Fruit fly (Drosophila melanogaster): ENCODE results near the gene Pcp.
A peak's percentile ranks its signal among the peaks of the same experiment; 100 is the strongest.

Pcp gene

dm6 chr2L:6991085-6991484 is 30.4 kb upstream of the Pcp start (continued):
- peak in 1 of 2 experiments; percentile 56 for TF ChIP-seq bsh (GFP tag; optimal IDR thresholded peaks at IDR 0.05)
- no peak for TF ChIP-seq z (GFP tag; IDR thresholded peaks at IDR 0.05)
- TF ChIP-seq ttk (GFP tag; IDR thresholded peaks at IDR 0.05), result peak; percentile 32; the same call in 1 of the 2 replicates
- TF ChIP-seq chinmo (GFP tag; IDR thresholded peaks at IDR 0.05; ENCODE audit: partially characterized antibody), result no peak
- TF ChIP-seq CG1647 (GFP tag; optimal IDR thresholded peaks at IDR 0.05), result no peak
- peak; percentile 47 for TF ChIP-seq sisA (GFP tag; IDR thresholded peaks at IDR 0.05)
- peak; percentile 4 for TF ChIP-seq unpg (GFP tag; optimal IDR thresholded peaks at IDR 0.05)
- no peak for TF ChIP-seq CG7928 (GFP tag; optimal IDR thresholded peaks at IDR 0.05)
- TF ChIP-seq Taf1 (GFP tag; IDR thresholded peaks at IDR 0.05), result no peak
- TF ChIP-seq gsb (GFP tag; IDR thresholded peaks at IDR 0.05), result no peak
- TF ChIP-seq sens-2 (GFP tag; IDR thresholded peaks at IDR 0.05), result 0 out of 2 replicates have a peak, but pooled peaks have one; percentile 13
- no peak for TF ChIP-seq CG11085 (GFP tag; IDR thresholded peaks at IDR 0.05)
- TF ChIP-seq shn (GFP tag; optimal IDR thresholded peaks at IDR 0.05), result no peak
- TF ChIP-seq pan (optimal IDR thresholded peaks at IDR 0.05), result no peak
- no peak for TF ChIP-seq pan (GFP tag; optimal IDR thresholded peaks at IDR 0.05 in 1 of 2, IDR thresholded peaks at IDR 0.05 in 1 of 2)
- TF ChIP-seq zfh1 (GFP tag; IDR thresholded peaks at IDR 0.05), result 0 out of 3 replicates have a peak, but pooled peaks have one; percentile 33
- TF ChIP-seq Sox102F (GFP tag; optimal IDR thresholded peaks at IDR 0.05), result peak; percentile 29
- TF ChIP-seq eyg (GFP tag; optimal IDR thresholded peaks at IDR 0.05), result no peak
- no peak for TF ChIP-seq ham (GFP tag; IDR thresholded peaks at IDR 0.05)
- no peak for TF ChIP-seq CoRest (tag; optimal IDR thresholded peaks at IDR 0.05)
- no peak for TF ChIP-seq Hand (GFP tag; optimal IDR thresholded peaks at IDR 0.05)
- 0 out of 2 replicates have a peak, but pooled peaks have one; percentile 6 for TF ChIP-seq H2.0 (GFP tag; IDR thresholded peaks at IDR 0.05)
- no peak for TF ChIP-seq Lpt (GFP tag; optimal IDR thresholded peaks at IDR 0.05)
- no peak for TF ChIP-seq hkb (optimal IDR thresholded peaks at IDR 0.05)
- TF ChIP-seq hkb (GFP tag; IDR thresholded peaks at IDR 0.05), result 0 out of 2 replicates have a peak, but pooled peaks have one; percentile 16
- no peak for TF ChIP-seq CG15479 (GFP tag; optimal IDR thresholded peaks at IDR 0.05)
- TF ChIP-seq HLH4C (GFP tag; IDR thresholded peaks at IDR 0.05; ENCODE audit: partially characterized antibody), result no peak
- TF ChIP-seq CG1792 (GFP tag; optimal IDR thresholded peaks at IDR 0.05), result no peak
- TF ChIP-seq BEAF-32 (GFP tag; optimal IDR thresholded peaks at IDR 0.05), result no peak
- peak; percentile 2 for TF ChIP-seq Blimp-1 (GFP tag; optimal IDR thresholded peaks at IDR 0.05)
- TF ChIP-seq CG7271 (tag; optimal IDR thresholded peaks at IDR 0.05), result no peak

dm6 chr2L:6998736-6999135 is 22.7 kb upstream of the Pcp start:
- TF ChIP-seq sd (tag; optimal IDR thresholded peaks at IDR 0.05) (peak; percentile 94), chinmo (GFP tag; IDR thresholded peaks at IDR 0.05; ENCODE audit: partially characterized antibody) (0 out of 4 replicates have a peak, but pooled peaks have one; percentile 50), gsb (GFP tag; IDR thresholded peaks at IDR 0.05) (no peak), abd-A (tag; optimal IDR thresholded peaks at IDR 0.05) (peak; percentile 15), wdn (GFP tag; IDR thresholded peaks at IDR 0.05) (no peak)

- TF ChIP-seq row (GFP tag; IDR thresholded peaks at IDR 0.05) (no peak), CG14667 (GFP tag; IDR thresholded peaks at IDR 0.05) (no peak), sd (tag; optimal IDR thresholded peaks at IDR 0.05) (peak; percentile 56), CG4282 (GFP tag; optimal IDR thresholded peaks at IDR 0.05) (no peak), sqz (GFP tag; optimal IDR thresholded peaks at IDR 0.05) (peak; percentile 20), chinmo (GFP tag; IDR thresholded peaks at IDR 0.05; ENCODE audit: partially characterized antibody) (0 out of 4 replicates have a peak, but pooled peaks have one; percentile 60), tio (GFP tag; optimal IDR thresholded peaks at IDR 0.05) (no peak), Gug (GFP tag; IDR thresholded peaks at IDR 0.05) (no peak), Blimp-1 (GFP tag; optimal IDR thresholded peaks at IDR 0.05) (peak; percentile 80), Nf-YB (GFP tag; optimal IDR thresholded peaks at IDR 0.05) (peak; percentile 20), Oli (tag; optimal IDR thresholded peaks at IDR 0.05) (no peak), vvl (GFP tag; IDR thresholded peaks at IDR 0.05) (peak; percentile 31; the same call in 1 of the 2 replicates), C15 (GFP tag; IDR thresholded peaks at IDR 0.05) (no peak), sug (tag; optimal IDR thresholded peaks at IDR 0.05) (no peak), CG12769 (tag; optimal IDR thresholded peaks at IDR 0.05) (peak; percentile 54), abd-A (tag; optimal IDR thresholded peaks at IDR 0.05) (peak; percentile 48)
Measured at dm6 chr2L:7004304-7004703, 17.2 kb upstream of the Pcp start.
